Worm (Caenorhabditis elegans): ENCODE data around the gene rhr-1.

ce11 chrV:5432499-5432898 lies 4.5 kb downstream of the rhr-1 start, which contains the start of gene F08F3.8:
- no peak for TF ChIP-seq dmd-4 (tag; optimal IDR thresholded peaks at IDR 0.05)
- no peak for TF ChIP-seq lsy-2 (tag; optimal IDR thresholded peaks at IDR 0.05)
- no peak for TF ChIP-seq snpc-4 (tag; optimal IDR thresholded peaks at IDR 0.05)
- TF ChIP-seq unc-55 (GFP tag; optimal IDR thresholded peaks at IDR 0.05) = no peak
- TF ChIP-seq blmp-1 (tag; optimal IDR thresholded peaks at IDR 0.05; ENCODE audit: insufficient read depth) = no peak
- no peak for TF ChIP-seq egl-27 (tag; optimal IDR thresholded peaks at IDR 0.05)
- TF ChIP-seq ztf-11 (tag; optimal IDR thresholded peaks at IDR 0.05) = no peak

Data from whole organism, L2 larva.